Worm (Caenorhabditis elegans) whole organism, young adult: ENCODE measurements around the gene D2096.9.

Source experiments
- B0336.3 ChIP-seq: fragments of 200-800 bp; sonication (Bioruptor generic); IDR thresholded peaks from 2 replicates; pipeline ENCODE4 v1.3.6; 2022; ENCODE audit warnings: missing genetic modification characterization, missing compliant biosample characterization
- C06A6.2 ChIP-seq: fragments of 200-800 bp; sonication (Bioruptor generic); conservative IDR thresholded peaks from 2 replicates; pipeline ENCODE4 v1.3.6; 2022; ENCODE audit warnings: missing genetic modification characterization, missing compliant biosample characterization
- D2030.7 ChIP-seq: fragments of 200-800 bp; sonication (Bioruptor generic); IDR thresholded peaks from 2 replicates; pipeline ENCODE4 v1.3.6; 2022; ENCODE audit warnings: missing genetic modification reagents, missing genetic modification characterization, missing compliant biosample characterization
- F22D6.2 ChIP-seq: sonication (generic microtip); optimal IDR thresholded peaks from 2 replicates; lab custom pipeline; 2016; ENCODE audit warnings: mild to moderate bottlenecking, missing genetic modification characterization, missing compliant biosample characterization
- F52B5.7 ChIP-seq: sonication (generic microtip); optimal IDR thresholded peaks from 2 replicates; lab custom pipeline; 2016; ENCODE audit warnings: mild to moderate bottlenecking, missing genetic modification characterization, missing compliant biosample characterization
- aptf-3 ChIP-seq: fragments of 200-800 bp; sonication (Bioruptor generic); IDR thresholded peaks from 2 replicates; pipeline ENCODE4 v1.3.6; 2022; ENCODE audit warnings: missing genetic modification characterization, missing compliant biosample characterization
- cebp-1 ChIP-seq, 2 experiments: fragments of 200-800 bp in 1 of 2; sonication (Bioruptor generic) in 1 of 2; sonication (generic microtip) in 1 of 2; IDR thresholded peaks in 1 of 2; optimal IDR thresholded peaks in 1 of 2; 2 replicates each; pipeline versions ENCODE4 v1.3.6 to Lab custom; 2017 to 2022; ENCODE audit warnings: missing compliant biosample characterization in 2 of 2, missing genetic modification characterization in 2 of 2, mild to moderate bottlenecking in 1 of 2, missing genetic modification reagents in 1 of 2, moderate library complexity in 1 of 2
- cebp-2 ChIP-seq: fragments of 200-800 bp; sonication (Bioruptor generic); IDR thresholded peaks from 2 replicates; pipeline ENCODE4 v1.3.6; 2022; ENCODE audit warnings: missing genetic modification characterization, missing compliant biosample characterization
- ceh-91 ChIP-seq: fragments of 200-800 bp; sonication (Bioruptor generic); IDR thresholded peaks from 2 replicates; pipeline ENCODE4 v1.3.6; 2022; ENCODE audit warnings: missing genetic modification reagents, missing genetic modification characterization, missing compliant biosample characterization
- dox-1 ChIP-seq: fragments of 200-800 bp; sonication (Bioruptor generic); IDR thresholded peaks from 2 replicates; pipeline ENCODE4 v1.3.6; 2022; ENCODE audit warnings: missing genetic modification reagents, missing genetic modification characterization, missing compliant biosample characterization
- dpff-1 ChIP-seq: sonication (generic microtip); optimal IDR thresholded peaks from 2 replicates; lab custom pipeline; 2017; ENCODE audit warnings: mild to moderate bottlenecking, missing genetic modification characterization, missing compliant biosample characterization
- dpl-1 ChIP-seq: fragments of 150-350 bp; optimal IDR thresholded peaks from 2 replicates; lab custom pipeline; 2014; ENCODE audit warnings: missing biosample characterization, missing genetic modification reagents, missing genetic modification characterization
- ekl-4 ChIP-seq: fragments of 200-800 bp; sonication (Bioruptor generic); IDR thresholded peaks from 2 replicates; pipeline ENCODE4 v1.3.6; 2022; ENCODE audit warnings: missing genetic modification reagents, missing genetic modification characterization, missing compliant biosample characterization
- ets-4 ChIP-seq: fragments of 200-800 bp; sonication (Bioruptor generic); optimal IDR thresholded peaks from 2 replicates; lab custom pipeline; 2018; ENCODE audit warnings: mild to moderate bottlenecking, missing genetic modification characterization, missing compliant biosample characterization
- fkh-3 ChIP-seq: sonication (generic microtip); optimal IDR thresholded peaks from 2 replicates; lab custom pipeline; 2016; ENCODE audit warnings: mild to moderate bottlenecking, missing genetic modification characterization, missing compliant biosample characterization
- him-1 ChIP-seq: sonication (generic microtip); optimal IDR thresholded peaks from 2 replicates; lab custom pipeline; 2016; ENCODE audit warnings: missing genotype, missing genetic modification reagents, missing genetic modification characterization, missing compliant biosample characterization
- hmg-1.2 ChIP-seq: fragments of 200-800 bp; sonication (Bioruptor generic); IDR thresholded peaks from 2 replicates; pipeline ENCODE4 v1.3.6; 2022; ENCODE audit warnings: missing genetic modification reagents, missing genetic modification characterization, missing compliant biosample characterization
- let-607 ChIP-seq, 2 experiments: fragments of 200-800 bp in 1 of 2; sonication (Bioruptor generic) in 1 of 2; sonication (generic microtip) in 1 of 2; optimal IDR thresholded peaks; 2 replicates each; lab custom pipeline; 2016 to 2018; ENCODE audit warnings: mild to moderate bottlenecking in 2 of 2, missing compliant biosample characterization in 2 of 2, missing genetic modification characterization in 2 of 2, moderate library complexity in 2 of 2, missing genotype in 1 of 2
- lin-26 ChIP-seq: fragments of 200-800 bp; sonication (Bioruptor generic); IDR thresholded peaks from 2 replicates; pipeline ENCODE4 v1.3.6; 2022; ENCODE audit warnings: missing genetic modification reagents, missing genetic modification characterization, missing compliant biosample characterization
- lir-1 ChIP-seq: fragments of 200-800 bp; sonication (Bioruptor generic); conservative IDR thresholded peaks from 2 replicates; pipeline ENCODE4 v1.3.6; 2022; ENCODE audit warnings: missing genetic modification reagents, missing genetic modification characterization, missing compliant biosample characterization
- nfya-2 ChIP-seq: fragments of 200-800 bp; sonication (Bioruptor generic); IDR thresholded peaks from 2 replicates; pipeline ENCODE4 v1.3.6; 2022; ENCODE audit warnings: missing genetic modification reagents, missing genetic modification characterization, missing compliant biosample characterization
- nfyb-1 ChIP-seq: fragments of 200-800 bp; sonication (Bioruptor generic); IDR thresholded peaks from 2 replicates; pipeline ENCODE4 v1.3.6; 2022; ENCODE audit warnings: missing genetic modification reagents, missing genetic modification characterization, missing compliant biosample characterization
- nhr-27 ChIP-seq: fragments of 200-800 bp; sonication (Bioruptor generic); optimal IDR thresholded peaks from 2 replicates; lab custom pipeline; 2018; ENCODE audit warnings: mild to moderate bottlenecking, missing genetic modification characterization, moderate library complexity, missing compliant biosample characterization
- nhr-80 ChIP-seq: sonication (generic microtip); optimal IDR thresholded peaks from 2 replicates; lab custom pipeline; 2016; ENCODE audit warnings: missing genetic modification characterization, missing compliant biosample characterization
- pbrm-1 ChIP-seq: fragments of 200-800 bp; sonication (Bioruptor generic); IDR thresholded peaks from 2 replicates; pipeline ENCODE4 v1.3.6; 2022; ENCODE audit warnings: missing genetic modification reagents, missing genetic modification characterization, missing compliant biosample characterization
- repo-1 ChIP-seq: sonication (generic microtip); optimal IDR thresholded peaks from 2 replicates; lab custom pipeline; 2017; ENCODE audit warnings: mild to moderate bottlenecking, missing genetic modification characterization, missing compliant biosample characterization
- snpc-1.3 ChIP-seq: sonication (generic microtip); optimal IDR thresholded peaks from 2 replicates; lab custom pipeline; 2017; ENCODE audit warnings: missing genetic modification characterization, mild to moderate bottlenecking, missing compliant biosample characterization, antibody characterized with exemption, moderate library complexity, missing genotype, missing genetic modification reagents; ENCODE audit not compliant: insufficient read depth
- snpc-4 ChIP-seq, 5 experiments: fragments of 150-350 bp in 1 of 5; sonication (generic microtip) in 4 of 5; optimal IDR thresholded peaks; 2 replicates each; lab custom pipeline; 2014 to 2018; ENCODE audit warnings: missing genetic modification characterization in 5 of 5, missing biosample characterization in 3 of 5, antibody characterized with exemption in 2 of 5, mild to moderate bottlenecking in 2 of 5, missing compliant biosample characterization in 2 of 5, missing genotype in 2 of 5, moderate library complexity in 2 of 5, missing genetic modification reagents in 1 of 5
- tbx-9 ChIP-seq: sonication (generic microtip); optimal IDR thresholded peaks from 2 replicates; lab custom pipeline; 2016; ENCODE audit warnings: borderline replicate concordance, missing genetic modification characterization, inconsistent platforms, missing compliant biosample characterization
- unc-62 ChIP-seq: fragments of 150-350 bp; optimal IDR thresholded peaks from 2 replicates; lab custom pipeline; 2014; ENCODE audit warnings: missing biosample characterization, missing genetic modification reagents, missing genetic modification characterization
- zfh-2 ChIP-seq: fragments of 200-800 bp; sonication (Bioruptor generic); conservative IDR thresholded peaks from 2 replicates; pipeline ENCODE4 v1.3.6; 2022; ENCODE audit warnings: missing genetic modification reagents, missing genetic modification characterization, missing compliant biosample characterization
- ztf-28 ChIP-seq: fragments of 200-800 bp; sonication (Bioruptor generic); IDR thresholded peaks from 2 replicates; pipeline ENCODE4 v1.3.6; 2022; ENCODE audit warnings: missing genetic modification reagents, missing genetic modification characterization, missing compliant biosample characterization
- ztf-6 ChIP-seq: fragments of 200-800 bp; sonication (Bioruptor generic); IDR thresholded peaks from 2 replicates; pipeline ENCODE4 v1.3.6; 2022; ENCODE audit warnings: missing genetic modification reagents, missing genetic modification characterization, missing compliant biosample characterization

Gene D2096.9

ce11 chrIV:8366295-8366694 is 16.3 kb downstream of the D2096.9 start, which contains the start of gene aagr-1:
Gene aagr-1 (plus strand): TSS chrIV:8366521.
- TF ChIP-seq cebp-2 (no peak), nfya-2 (GFP tag; lab: Robert Waterston, UW) (no peak), repo-1 (no peak), ceh-91 (GFP tag; lab: Robert Waterston, UW) (no peak), snpc-4 (GFP tag; optimal IDR thresholded peaks at IDR 0.05; lab: Kevin White, UChicago) (no peak), snpc-4 (tag; optimal IDR thresholded peaks at IDR 0.05; lab: Kevin White, UChicago) (no peak), cebp-1 (GFP tag; IDR thresholded peaks at IDR 0.05; lab: Robert Waterston, UW) (no peak), cebp-1 (tag; optimal IDR thresholded peaks at IDR 0.05; lab: Kevin White, UChicago) (no peak), pbrm-1 (GFP tag; lab: Robert Waterston, UW) (no peak), tbx-9 (no peak), nhr-80 (tag; lab: Kevin White, UChicago) (peak; percentile 66), C06A6.2 (GFP tag; lab: Robert Waterston, UW) (no peak), dpff-1 (tag; lab: Kevin White, UChicago) (no peak), lir-1 (GFP tag; lab: Robert Waterston, UW) (no peak), let-607 (tag; optimal IDR thresholded peaks at IDR 0.05; lab: Kevin White, UChicago) (no peak), nhr-27 (no peak), zfh-2 (GFP tag; lab: Robert Waterston, UW) (no peak), lin-26 (no peak), nfyb-1 (no peak), him-1 (peak; percentile 15)

ce11 chrIV:8363163-8363562 is 19.4 kb downstream of the D2096.9 start, which contains the start of gene D2096.12:
Gene D2096.12 (plus strand): TSS chrIV:8363463.
- TF ChIP-seq ekl-4 = 0 out of 2 replicates have a peak, but pooled peaks have one; percentile 41
- no peak for TF ChIP-seq fkh-3

ce11 chrIV:8360817-8361216 is 21.8 kb downstream of the D2096.9 start, which contains the start of gene sqv-1:
Gene sqv-1 (plus strand): TSS chrIV:8361117.
- no peak for TF ChIP-seq B0336.3
- no peak for TF ChIP-seq dpl-1
- TF ChIP-seq let-607 (tag; optimal IDR thresholded peaks at IDR 0.05; lab: Kevin White, UChicago) = no peak
- no peak for TF ChIP-seq unc-62 (GFP tag; lab: Kevin White, UChicago)
- no peak for TF ChIP-seq repo-1
- no peak for TF ChIP-seq D2030.7 (GFP tag; lab: Robert Waterston, UW)
- no peak for TF ChIP-seq ztf-6 (GFP tag; lab: Robert Waterston, UW)
- no peak for TF ChIP-seq ztf-28 (GFP tag; lab: Robert Waterston, UW)
- no peak for TF ChIP-seq ets-4
- TF ChIP-seq aptf-3 = no peak
- no peak for TF ChIP-seq F52B5.7 (tag; lab: Kevin White, UChicago)
- TF ChIP-seq dox-1 (GFP tag; lab: Robert Waterston, UW) = no peak
- TF ChIP-seq F22D6.2 (tag; lab: Kevin White, UChicago) = no peak
- TF ChIP-seq, all 124 proteins: peak for 0

ce11 chrIV:8359716-8360407 is 22.7 kb downstream of the D2096.9 start, which contains the start of gene D2096.5:
Gene D2096.5 (minus strand): TSS chrIV:8359766.
- peak; percentile 93 for TF ChIP-seq hmg-1.2 (GFP tag; lab: Robert Waterston, UW)
- TF ChIP-seq F52B5.7 (tag; lab: Kevin White, UChicago) = no peak
- peak; percentile 30 for TF ChIP-seq snpc-1.3
